Fruit fly (Drosophila melanogaster): ENCODE measurements around the gene CG7131.
A peak's percentile ranks its signal among the peaks of the same experiment; 100 is the strongest.

Gene CG7131

dm6 chr3R:18314824-18315690 is 26.5 kb upstream of the CG7131 start (continued):
- no peak for TF ChIP-seq CG10959 (GFP tag; IDR thresholded peaks at IDR 0.05)
- peak; percentile 60 for TF ChIP-seq gem (tag; optimal IDR thresholded peaks at IDR 0.05)
- no peak for TF ChIP-seq fd64A (GFP tag; optimal IDR thresholded peaks at IDR 0.05)
- TF ChIP-seq Hsf (GFP tag; optimal IDR thresholded peaks at IDR 0.05): no peak
- TF ChIP-seq jigr1 (GFP tag; IDR thresholded peaks at IDR 0.05): no peak
- TF ChIP-seq zf30C (GFP tag; optimal IDR thresholded peaks at IDR 0.05): peak; percentile 63
- no peak for TF ChIP-seq Camta (GFP tag; optimal IDR thresholded peaks at IDR 0.05)
- no peak for TF ChIP-seq CG11560 (tag; IDR thresholded peaks at IDR 0.05)
- no peak for TF ChIP-seq Abd-B (GFP tag; optimal IDR thresholded peaks at IDR 0.05)
- no peak for TF ChIP-seq Oli (tag; optimal IDR thresholded peaks at IDR 0.05)
- TF ChIP-seq ewg (GFP tag; optimal IDR thresholded peaks at IDR 0.05): no peak
- TF ChIP-seq CG6272 (GFP tag; IDR thresholded peaks at IDR 0.05): no peak
- TF ChIP-seq ssp (GFP tag; IDR thresholded peaks at IDR 0.05): no peak
- no peak for TF ChIP-seq CG14710 (tag; optimal IDR thresholded peaks at IDR 0.05)
- TF ChIP-seq CG18011 (GFP tag; optimal IDR thresholded peaks at IDR 0.05): peak; percentile 14
- no peak for TF ChIP-seq pita (GFP tag; optimal IDR thresholded peaks at IDR 0.05)
- no peak for TF ChIP-seq ERR (GFP tag; optimal IDR thresholded peaks at IDR 0.05)
- no peak for TF ChIP-seq br (optimal IDR thresholded peaks at IDR 0.05)
- TF ChIP-seq Ssrp (tag; optimal IDR thresholded peaks at IDR 0.05): no peak
- peak; percentile 16 for TF ChIP-seq CoRest (tag; optimal IDR thresholded peaks at IDR 0.05)
- no peak for TF ChIP-seq pan (optimal IDR thresholded peaks at IDR 0.05)
- TF ChIP-seq pan (GFP tag; optimal IDR thresholded peaks at IDR 0.05 in 1 of 2, IDR thresholded peaks at IDR 0.05 in 1 of 2): peak in 1 of 2 experiments; percentile 47
- no peak for TF ChIP-seq GATAe (GFP tag; conservative IDR thresholded peaks at IDR 0.05)
- peak; percentile 12 for TF ChIP-seq CG2712 (tag; optimal IDR thresholded peaks at IDR 0.05)
- no peak for TF ChIP-seq CG30431 (GFP tag; optimal IDR thresholded peaks at IDR 0.05)
- TF ChIP-seq kah (GFP tag; optimal IDR thresholded peaks at IDR 0.05): no peak
- no peak for TF ChIP-seq ac (GFP tag; optimal IDR thresholded peaks at IDR 0.05)
- peak; percentile 78 for TF ChIP-seq ci (GFP tag; IDR thresholded peaks at IDR 0.05)
- TF ChIP-seq pho (GFP tag; optimal IDR thresholded peaks at IDR 0.05): peak; percentile 20
- TF ChIP-seq knrl (GFP tag; IDR thresholded peaks at IDR 0.05; ENCODE audit: partially characterized antibody): no peak
- TF ChIP-seq CG2129 (GFP tag; IDR thresholded peaks at IDR 0.05; ENCODE audit: partially characterized antibody): no peak
- peak; percentile 5 for TF ChIP-seq Myb (GFP tag; optimal IDR thresholded peaks at IDR 0.05)
- no peak for TF ChIP-seq ato (GFP tag; IDR thresholded peaks at IDR 0.05; ENCODE audit: partially characterized antibody)
- no peak for TF ChIP-seq CG4404 (GFP tag; IDR thresholded peaks at IDR 0.05)
- peak; percentile 4 for TF ChIP-seq Dek (tag; optimal IDR thresholded peaks at IDR 0.05)
- no peak for TF ChIP-seq wor (GFP tag; IDR thresholded peaks at IDR 0.05)
- TF ChIP-seq Xbp1 (GFP tag; optimal IDR thresholded peaks at IDR 0.05): peak; percentile 27
- TF ChIP-seq lbe (GFP tag; optimal IDR thresholded peaks at IDR 0.05): no peak
- no peak for TF ChIP-seq fd3F (GFP tag; optimal IDR thresholded peaks at IDR 0.05)
- no peak for TF ChIP-seq CG1529 (GFP tag; optimal IDR thresholded peaks at IDR 0.05)
- TF ChIP-seq sr (GFP tag; IDR thresholded peaks at IDR 0.05): no peak
- TF ChIP-seq kay (GFP tag; optimal IDR thresholded peaks at IDR 0.05): no peak
- no peak for TF ChIP-seq Nf-YC (tag; optimal IDR thresholded peaks at IDR 0.05)
- no peak for TF ChIP-seq Scr (GFP tag; IDR thresholded peaks at IDR 0.05; ENCODE audit: partially characterized antibody)
- 0 out of 3 replicates have a peak, but pooled peaks have one; percentile 19 for TF ChIP-seq CG11456 (GFP tag; IDR thresholded peaks at IDR 0.05)
- TF ChIP-seq Spps (tag; optimal IDR thresholded peaks at IDR 0.05): no peak
- peak; percentile 93 for TF ChIP-seq Med (GFP tag)
- no peak for TF ChIP-seq CG33213 (GFP tag; optimal IDR thresholded peaks at IDR 0.05)
- no peak for TF ChIP-seq vnd (GFP tag; IDR thresholded peaks at IDR 0.05; ENCODE audit: partially characterized antibody)
- TF ChIP-seq cg (GFP tag; optimal IDR thresholded peaks at IDR 0.05): no peak

All from whole organism, embryonic.